Worm (Caenorhabditis elegans) whole organism, L3 larva: ENCODE data around the gene col-41.

Experiments
- ceh-82 ChIP-seq: fragments of 150-350 bp; optimal IDR thresholded peaks from 2 replicates; lab custom pipeline; 2014; ENCODE audit warnings: missing biosample characterization, missing genetic modification characterization
- fkh-10 ChIP-seq: sonication (generic microtip); optimal IDR thresholded peaks from 2 replicates; lab custom pipeline; 2017; ENCODE audit warnings: missing biosample characterization, missing genetic modification reagents, missing genetic modification characterization
- snpc-4 ChIP-seq: fragments of 150-350 bp; optimal IDR thresholded peaks from 2 replicates; lab custom pipeline; 2014; ENCODE audit warnings: missing biosample characterization, missing genetic modification characterization

DNA sequence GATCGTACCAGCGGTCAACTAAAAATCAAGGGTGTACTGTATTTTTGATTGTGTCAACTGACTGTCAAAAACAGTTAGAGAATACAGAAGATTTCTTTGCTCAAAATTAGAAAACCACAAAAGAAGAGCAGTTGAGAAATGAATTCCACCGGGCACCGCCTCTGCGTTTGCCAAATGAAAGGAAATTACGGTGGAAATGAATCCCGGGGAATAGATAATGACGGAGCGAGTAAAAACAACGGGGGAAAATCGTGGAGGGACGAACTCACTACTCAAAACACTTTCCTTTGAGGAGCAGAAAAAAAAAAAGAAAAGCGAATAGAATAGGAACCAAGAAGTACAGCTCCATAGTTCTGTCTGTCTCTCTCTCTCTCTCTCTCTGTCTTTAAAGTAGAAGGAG lies 27.9 kb downstream of the col-41 start:
- TF ChIP-seq snpc-4 (no peak), ceh-82 (tag; lab: Kevin White, UChicago) (no peak), fkh-10 (no peak)
